Worm (Caenorhabditis elegans): ENCODE measurements around the gene mpst-1.

The mpst-1 gene

DNA sequence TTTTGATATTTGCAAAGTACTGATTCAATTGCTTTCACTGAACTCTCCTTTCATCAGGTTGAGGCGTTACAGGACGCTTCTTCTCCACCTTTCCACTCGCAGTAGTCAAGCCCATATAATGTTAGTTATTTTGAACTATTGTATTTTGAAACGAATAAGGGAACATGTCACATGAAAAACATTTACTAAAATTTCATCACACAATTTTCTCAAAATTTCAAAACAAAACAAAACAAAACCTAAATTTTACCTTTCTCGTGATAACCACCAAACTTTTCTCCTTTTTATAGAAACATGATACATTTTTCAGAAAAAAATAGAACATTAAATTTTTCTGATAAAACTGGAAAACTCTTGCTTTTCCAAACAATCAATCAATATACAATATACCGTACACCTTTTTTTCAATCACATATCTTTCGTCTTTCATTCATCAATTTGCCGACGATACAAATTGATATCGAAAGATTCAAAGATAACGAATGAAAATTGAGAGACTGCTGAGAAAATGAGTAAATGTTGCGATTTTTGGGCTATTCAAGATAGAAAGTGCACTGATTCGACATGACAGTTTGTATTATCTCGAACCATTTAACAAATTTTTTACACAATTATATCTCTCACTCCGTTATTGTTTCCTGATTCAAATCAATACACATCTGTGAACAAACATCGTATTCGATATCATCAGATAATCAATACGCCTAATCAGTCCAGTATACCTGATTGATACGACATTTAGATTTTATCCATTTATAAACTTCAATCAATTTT lies 25.6 kb downstream of the mpst-1 start:
- no peak for TF ChIP-seq lin-11 (tag; optimal IDR thresholded peaks at IDR 0.05)
- peak; percentile 76 for TF ChIP-seq fos-1 (tag; optimal IDR thresholded peaks at IDR 0.05)
- no peak for TF ChIP-seq snpc-4 (tag; optimal IDR thresholded peaks at IDR 0.05)
- no peak for TF ChIP-seq ztf-1 (GFP tag; conservative IDR thresholded peaks at IDR 0.05)
- TF ChIP-seq nhr-25 (tag; optimal IDR thresholded peaks at IDR 0.05): peak; percentile 70
- TF ChIP-seq nhr-129 (tag; optimal IDR thresholded peaks at IDR 0.05): no peak
- no peak for TF ChIP-seq mbf-1 (tag; optimal IDR thresholded peaks at IDR 0.05)
- no peak for TF ChIP-seq unc-39 (tag; optimal IDR thresholded peaks at IDR 0.05)
- no peak for TF ChIP-seq ceh-82 (tag; optimal IDR thresholded peaks at IDR 0.05)
- no peak for TF ChIP-seq alr-1 (tag; optimal IDR thresholded peaks at IDR 0.05)
- TF ChIP-seq ztf-11 (tag; optimal IDR thresholded peaks at IDR 0.05): no peak
- TF ChIP-seq Y55F3AM.14 (GFP tag; optimal IDR thresholded peaks at IDR 0.05): no peak
- TF ChIP-seq dmd-4 (tag; optimal IDR thresholded peaks at IDR 0.05): no peak
- TF ChIP-seq sma-9 (GFP tag; optimal IDR thresholded peaks at IDR 0.05): peak; percentile 95
- no peak for TF ChIP-seq sma-9 (tag; optimal IDR thresholded peaks at IDR 0.05)
- TF ChIP-seq lin-13 (GFP tag; optimal IDR thresholded peaks at IDR 0.05): no peak
- no peak for TF ChIP-seq nhr-10 (tag; optimal IDR thresholded peaks at IDR 0.05)
- peak; percentile 59 for TF ChIP-seq egl-27 (tag; optimal IDR thresholded peaks at IDR 0.05)
- TF ChIP-seq sem-4 (tag; optimal IDR thresholded peaks at IDR 0.05): no peak
- no peak for TF ChIP-seq ZK546.5 (tag; optimal IDR thresholded peaks at IDR 0.05)
- no peak for TF ChIP-seq aly-2 (tag; optimal IDR thresholded peaks at IDR 0.05)
- TF ChIP-seq R02D3.7 (tag; optimal IDR thresholded peaks at IDR 0.05): no peak
- TF ChIP-seq unc-62 (GFP tag; optimal IDR thresholded peaks at IDR 0.05): no peak
- TF ChIP-seq skn-1 (tag; optimal IDR thresholded peaks at IDR 0.05): no peak
- no peak for TF ChIP-seq ceh-16 (tag; optimal IDR thresholded peaks at IDR 0.05)
- TF ChIP-seq mab-5 (tag; optimal IDR thresholded peaks at IDR 0.05): no peak
- TF ChIP-seq F13H6.1 (tag; optimal IDR thresholded peaks at IDR 0.05): no peak
- no peak for TF ChIP-seq mdl-1 (tag; optimal IDR thresholded peaks at IDR 0.05)
- TF ChIP-seq crh-2 (tag; optimal IDR thresholded peaks at IDR 0.05): no peak
- no peak for TF ChIP-seq nhr-12 (tag; optimal IDR thresholded peaks at IDR 0.05)
- no peak for TF ChIP-seq ztf-4 (tag; optimal IDR thresholded peaks at IDR 0.05)
- TF ChIP-seq sma-3 (GFP tag; optimal IDR thresholded peaks at IDR 0.05): peak; percentile 86
- TF ChIP-seq nhr-23 (tag; optimal IDR thresholded peaks at IDR 0.05): no peak
- TF ChIP-seq unc-55 (GFP tag; optimal IDR thresholded peaks at IDR 0.05): no peak
- peak in 1 of 2 experiments; percentile 57 for TF ChIP-seq lsy-2 (tag; optimal IDR thresholded peaks at IDR 0.05)
- TF ChIP-seq elt-3 (tag; optimal IDR thresholded peaks at IDR 0.05): no peak
- TF ChIP-seq nhr-11 (tag; optimal IDR thresholded peaks at IDR 0.05): no peak
- TF ChIP-seq elt-1 (tag; optimal IDR thresholded peaks at IDR 0.05): no peak
- no peak for TF ChIP-seq nhr-6 (tag; optimal IDR thresholded peaks at IDR 0.05)
- TF ChIP-seq lin-39 (tag; optimal IDR thresholded peaks at IDR 0.05): no peak
- no peak for TF ChIP-seq nhr-237 (tag; optimal IDR thresholded peaks at IDR 0.05)
- no peak for TF ChIP-seq nhr-77 (tag; optimal IDR thresholded peaks at IDR 0.05)
- peak; percentile 61 for TF ChIP-seq blmp-1 (tag; optimal IDR thresholded peaks at IDR 0.05; ENCODE audit: insufficient read depth)
- TF ChIP-seq zag-1 (tag; optimal IDR thresholded peaks at IDR 0.05): no peak
- no peak for TF ChIP-seq C34F6.9 (tag; optimal IDR thresholded peaks at IDR 0.05)
- no peak for TF ChIP-seq peb-1 (tag; optimal IDR thresholded peaks at IDR 0.05)
- TF ChIP-seq gmeb-1 (tag; optimal IDR thresholded peaks at IDR 0.05): no peak
- peak; percentile 85 for TF ChIP-seq nhr-21 (tag; optimal IDR thresholded peaks at IDR 0.05)
- no peak for TF ChIP-seq ama-1 (optimal IDR thresholded peaks at IDR 0.05)

Data from whole organism, L2 larva.